Worm (Caenorhabditis elegans): ENCODE data around the gene K10G4.5.

DNA sequence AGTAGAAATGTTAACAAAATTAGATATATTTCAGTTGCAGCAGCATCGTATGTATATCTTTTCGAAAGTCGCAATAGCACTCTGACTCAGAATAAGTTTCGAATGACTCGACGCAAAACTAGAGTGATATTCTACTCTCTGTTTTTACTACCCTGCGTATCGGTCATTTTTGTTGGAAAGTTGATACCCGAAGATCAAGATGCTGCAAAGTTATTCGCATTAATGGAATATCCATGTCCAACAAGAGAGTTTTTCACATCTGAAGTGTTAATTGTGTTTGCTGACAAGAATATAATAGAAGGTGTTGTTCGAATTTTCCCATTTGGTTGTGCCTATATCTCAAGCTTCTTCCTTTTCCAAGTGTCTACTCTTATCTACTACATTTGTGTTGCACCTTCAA lies 29.2 kb downstream of the K10G4.5 start:
- TF ChIP-seq nhr-10 (tag; optimal IDR thresholded peaks at IDR 0.05) (no peak), nhr-77 (tag; optimal IDR thresholded peaks at IDR 0.05) (no peak), R02D3.7 (tag; optimal IDR thresholded peaks at IDR 0.05) (no peak)
